Fruit fly (Drosophila melanogaster): ENCODE results near the gene eIF5B.

The eIF5B gene

DNA sequence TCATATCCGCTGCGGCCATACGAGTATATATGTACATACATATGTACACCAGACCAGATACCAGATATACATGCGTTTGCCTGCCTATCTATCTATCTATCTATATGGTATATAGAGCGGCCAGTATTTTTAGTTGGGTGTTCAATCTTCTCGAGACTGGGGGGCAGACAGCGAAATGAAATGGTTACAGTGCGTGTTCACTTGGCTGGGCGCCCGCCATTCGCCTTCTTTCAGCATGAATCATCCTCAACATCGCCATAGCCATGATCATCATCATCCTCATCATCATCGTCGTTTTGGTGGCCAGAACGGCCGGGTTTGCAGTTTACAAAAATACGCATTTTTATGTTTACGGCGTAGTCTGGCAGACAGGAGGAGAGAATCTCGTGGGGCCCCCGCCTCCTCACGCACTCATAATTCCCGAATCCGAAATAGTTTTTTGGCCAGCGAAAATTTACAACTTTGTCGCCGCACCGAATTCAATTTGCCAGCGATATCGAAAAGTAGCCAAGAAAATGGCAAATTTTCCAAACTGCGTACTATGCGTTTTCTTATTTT lies 4.7 kb downstream of the eIF5B start (continued):
- TF ChIP-seq Ada2b (GFP tag; IDR thresholded peaks at IDR 0.05) (no peak), CG16815 (GFP tag; optimal IDR thresholded peaks at IDR 0.05) (no peak), CG13296 (GFP tag; optimal IDR thresholded peaks at IDR 0.05) (no peak), CG14667 (GFP tag; IDR thresholded peaks at IDR 0.05) (no peak), ap (GFP tag; IDR thresholded peaks at IDR 0.05) (no peak), fd102C (GFP tag; optimal IDR thresholded peaks at IDR 0.05) (no peak), inv (GFP tag; IDR thresholded peaks at IDR 0.05; ENCODE audit: partially characterized antibody) (no peak), CG33557 (GFP tag; optimal IDR thresholded peaks at IDR 0.05) (no peak), sens (GFP tag) (peak; percentile 42), HLH3B (GFP tag; IDR thresholded peaks at IDR 0.05) (no peak)

DNA sequence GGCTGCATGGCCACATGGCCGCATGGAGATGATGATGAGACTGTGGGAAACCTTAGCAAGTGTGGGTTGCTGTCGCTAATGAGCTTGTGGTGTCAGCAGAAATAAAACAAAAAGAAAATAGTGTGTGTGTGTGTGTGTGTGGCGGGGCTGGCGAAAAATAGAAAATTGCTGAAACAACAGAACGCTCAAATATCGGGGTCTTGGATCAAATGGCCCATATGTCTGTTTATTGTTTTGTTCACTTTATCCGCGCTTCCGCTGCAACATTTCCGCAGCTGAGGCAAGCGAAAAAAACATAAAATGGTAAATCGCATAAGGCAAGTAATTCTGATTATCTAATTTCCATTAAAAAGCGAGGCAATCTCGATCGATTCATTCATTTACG lies 5.2 kb downstream of the eIF5B start:
- TF ChIP-seq CG6254 (GFP tag; optimal IDR thresholded peaks at IDR 0.05) (no peak), Optix (GFP tag; IDR thresholded peaks at IDR 0.05) (no peak), Poxn (GFP tag; IDR thresholded peaks at IDR 0.05) (no peak), CG5245 (GFP tag; optimal IDR thresholded peaks at IDR 0.05) (no peak), cg (GFP tag; optimal IDR thresholded peaks at IDR 0.05) (peak; percentile 8), CG3838 (GFP tag; optimal IDR thresholded peaks at IDR 0.05) (no peak), Awh (GFP tag; IDR thresholded peaks at IDR 0.05) (peak; percentile 71), CG7987 (GFP tag; optimal IDR thresholded peaks at IDR 0.05) (no peak), unpg (GFP tag; optimal IDR thresholded peaks at IDR 0.05) (no peak), chinmo (GFP tag; IDR thresholded peaks at IDR 0.05; ENCODE audit: partially characterized antibody) (0 out of 4 replicates have a peak, but pooled peaks have one; percentile 0), CG12659 (GFP tag; optimal IDR thresholded peaks at IDR 0.05) (no peak), kay (GFP tag; optimal IDR thresholded peaks at IDR 0.05) (no peak), so (GFP tag; IDR thresholded peaks at IDR 0.05) (no peak), Hr51 (GFP tag; optimal IDR thresholded peaks at IDR 0.05) (no peak), pita (GFP tag; optimal IDR thresholded peaks at IDR 0.05) (no peak)

DNA sequence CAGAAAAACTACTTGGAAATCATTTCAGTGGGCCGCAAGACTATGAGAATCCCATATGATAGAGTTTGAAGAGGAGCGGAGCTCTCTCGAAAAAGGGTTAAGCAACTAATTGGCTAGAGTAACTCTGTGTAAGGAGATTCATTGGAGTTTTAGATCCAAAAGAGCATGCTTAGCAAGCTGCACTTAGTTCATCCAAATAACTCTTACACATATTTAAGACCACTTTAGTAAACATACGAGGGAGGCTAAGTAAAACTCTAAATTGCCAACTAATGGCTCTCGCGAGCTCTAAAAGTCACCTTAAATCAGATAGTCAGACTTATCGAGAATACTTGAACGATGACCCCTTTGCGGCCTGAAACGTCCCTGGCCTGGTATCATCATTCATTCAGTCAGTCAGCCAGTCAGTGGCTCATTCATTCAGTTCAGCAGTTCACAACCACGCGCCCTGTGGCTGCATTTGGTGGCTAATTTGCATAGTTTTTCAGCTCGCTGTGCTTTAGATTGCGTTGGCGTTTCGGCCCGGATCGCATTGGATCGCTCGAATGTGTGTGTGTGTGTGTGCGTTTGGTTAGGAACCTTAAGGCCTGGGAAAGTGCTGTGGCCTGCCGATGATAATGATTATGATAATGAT lies 5.7 kb downstream of the eIF5B start:
- TF ChIP-seq CG11696 (GFP tag; IDR thresholded peaks at IDR 0.05) (no peak), sens (GFP tag) (peak; percentile 69), D (optimal IDR thresholded peaks at IDR 0.05) (no peak), D (GFP tag; optimal IDR thresholded peaks at IDR 0.05) (peak; percentile 2), CG4707 (GFP tag; optimal IDR thresholded peaks at IDR 0.05) (no peak), CG9797 (GFP tag; optimal IDR thresholded peaks at IDR 0.05) (no peak), CG11695 (GFP tag; IDR thresholded peaks at IDR 0.05) (no peak), ap (GFP tag; IDR thresholded peaks at IDR 0.05) (no peak), Rfx (GFP tag; IDR thresholded peaks at IDR 0.05) (peak; percentile 26; the same call in 1 of the 2 replicates), gfzf (GFP tag; optimal IDR thresholded peaks at IDR 0.05) (no peak), cg (GFP tag; optimal IDR thresholded peaks at IDR 0.05) (peak; percentile 42), Ada2b (GFP tag; IDR thresholded peaks at IDR 0.05) (peak; percentile 66; the same call in 1 of the 2 replicates), ro (GFP tag; IDR thresholded peaks at IDR 0.05) (peak; percentile 23; the same call in 1 of the 2 replicates), lmd (GFP tag; IDR thresholded peaks at IDR 0.05) (peak; percentile 71), ftz-f1 (GFP tag; optimal IDR thresholded peaks at IDR 0.05) (no peak), Mes4 (GFP tag; optimal IDR thresholded peaks at IDR 0.05) (no peak), CG2199 (GFP tag; IDR thresholded peaks at IDR 0.05) (peak; percentile 54; the same call in 1 of the 3 replicates), CG15696 (tag; optimal IDR thresholded peaks at IDR 0.05) (no peak), pros (GFP tag; optimal IDR thresholded peaks at IDR 0.05) (no peak), zen (tag; optimal IDR thresholded peaks at IDR 0.05) (no peak), TFAM (GFP tag; optimal IDR thresholded peaks at IDR 0.05) (no peak), pum (GFP tag; optimal IDR thresholded peaks at IDR 0.05) (peak; percentile 0), Oli (tag; optimal IDR thresholded peaks at IDR 0.05) (peak; percentile 46), sr (GFP tag; IDR thresholded peaks at IDR 0.05) (peak; percentile 87), sens-2 (GFP tag; IDR thresholded peaks at IDR 0.05) (no peak), CG11723 (GFP tag; optimal IDR thresholded peaks at IDR 0.05) (no peak), mld (GFP tag; IDR thresholded peaks at IDR 0.05; ENCODE audit: partially characterized antibody) (no peak)
